Worm (Caenorhabditis elegans) whole organism, L1 larva: ENCODE results near the gene srh-212.
A peak's percentile ranks its signal among the peaks of the same experiment; 100 is the strongest.
"Not testable (repeated sequence)": the region's sequence is repeated elsewhere in the genome, so short reads cannot be mapped to it uniquely, and the experiment has no call there.

ENCODE experiments used
- C04F5.9 ChIP-seq: sonication (generic microtip); optimal IDR thresholded peaks from 2 replicates; lab custom pipeline; 2016; ENCODE audit warnings: missing genetic modification characterization, missing compliant biosample characterization
- F16B12.6 ChIP-seq: fragments of 150-350 bp; optimal IDR thresholded peaks from 2 replicates; lab custom pipeline; 2014; ENCODE audit warnings: missing biosample characterization, missing genetic modification characterization
- alr-1 ChIP-seq: fragments of 200-800 bp; sonication (Bioruptor generic); optimal IDR thresholded peaks from 2 replicates; lab custom pipeline; 2018; ENCODE audit warnings: borderline replicate concordance, mild to moderate bottlenecking, missing genetic modification characterization, missing compliant biosample characterization
- aly-2 ChIP-seq: fragments of 150-350 bp; optimal IDR thresholded peaks from 2 replicates; lab custom pipeline; 2014; ENCODE audit warnings: missing biosample characterization, missing genetic modification characterization
- ceh-63 ChIP-seq: fragments of 200-800 bp; sonication (Bioruptor generic); optimal IDR thresholded peaks from 2 replicates; lab custom pipeline; 2018; ENCODE audit warnings: mild to moderate bottlenecking, missing genetic modification characterization, missing compliant biosample characterization
- ceh-8 ChIP-seq: fragments of 200-800 bp; sonication (Bioruptor generic); optimal IDR thresholded peaks from 2 replicates; lab custom pipeline; 2018; ENCODE audit warnings: mild to moderate bottlenecking, missing genetic modification characterization, moderate library complexity, missing compliant biosample characterization
- ceh-82 ChIP-seq, 3 experiments: fragments of 150-350 bp in 1 of 3; sonication (generic microtip) in 2 of 3; optimal IDR thresholded peaks; 2 replicates each; lab custom pipeline; 2014 to 2017; ENCODE audit warnings: missing biosample characterization in 3 of 3, missing genetic modification characterization in 3 of 3
- dpl-1 ChIP-seq, 3 experiments: fragments of 150-350 bp in 2 of 3; sonication (generic microtip) in 1 of 3; optimal IDR thresholded peaks; 2 replicates each; lab custom pipeline; 2014 to 2017; ENCODE audit warnings: missing biosample characterization in 3 of 3, missing genetic modification characterization in 3 of 3, missing genetic modification reagents in 3 of 3
- dsc-1 ChIP-seq: sonication (generic microtip); optimal IDR thresholded peaks from 2 replicates; lab custom pipeline; 2016; ENCODE audit warnings: mild to moderate bottlenecking, missing genetic modification characterization, missing compliant biosample characterization
- efl-1 ChIP-seq, 4 experiments: fragments of 150-350 bp; optimal IDR thresholded peaks in 3 of 4; peaks in 1 of 4; 1 replicate in 1 of 4; 2 replicates in 3 of 4; lab custom pipeline; 2014; ENCODE audit warnings: missing biosample characterization in 2 of 4, missing genetic modification characterization in 2 of 4, missing genetic modification reagents in 2 of 4
- egl-27 ChIP-seq, 2 experiments: fragments of 150-350 bp in 1 of 2; sonication (generic microtip); optimal IDR thresholded peaks; 3 replicates each; lab custom pipeline; 2017 to 2018; ENCODE audit warnings: missing biosample characterization in 2 of 2, missing genetic modification characterization in 2 of 2, missing genetic modification reagents in 2 of 2
- elt-3 ChIP-seq, 6 experiments: fragments of 150-350 bp in 1 of 6; sonication (generic microtip); optimal IDR thresholded peaks; 2 replicates each; lab custom pipeline; 2017 to 2018; ENCODE audit warnings: missing biosample characterization in 6 of 6, missing genetic modification characterization in 6 of 6, inconsistent platforms in 1 of 6
- fkh-8 ChIP-seq: sonication (generic microtip); optimal IDR thresholded peaks from 2 replicates; lab custom pipeline; 2016; ENCODE audit warnings: mild to moderate bottlenecking, missing genetic modification characterization, missing compliant biosample characterization
- fos-1 ChIP-seq: fragments of 150-350 bp; optimal IDR thresholded peaks from 2 replicates; lab custom pipeline; 2014; ENCODE audit warnings: missing biosample characterization, missing genetic modification characterization
- jun-1 ChIP-seq: fragments of 150-350 bp; optimal IDR thresholded peaks from 2 replicates; lab custom pipeline; 2014; ENCODE audit warnings: missing biosample characterization, missing genetic modification reagents, missing genetic modification characterization
- lin-13 ChIP-seq: fragments of 150-350 bp; optimal IDR thresholded peaks from 2 replicates; lab custom pipeline; 2014; ENCODE audit warnings: missing biosample characterization, missing genetic modification reagents, missing genetic modification characterization
- lin-14 ChIP-seq: fragments of 200-800 bp; sonication (Bioruptor generic); optimal IDR thresholded peaks from 2 replicates; lab custom pipeline; 2018; ENCODE audit warnings: mild to moderate bottlenecking, missing genetic modification characterization, moderate library complexity, missing compliant biosample characterization
- lin-35 ChIP-seq, 2 experiments: fragments of 150-350 bp; optimal IDR thresholded peaks; 2 replicates each; lab custom pipeline; 2014; ENCODE audit warnings: missing biosample characterization in 2 of 2, missing genetic modification characterization in 2 of 2, missing genetic modification reagents in 2 of 2
- lir-3 ChIP-seq: sonication (generic microtip); optimal IDR thresholded peaks from 2 replicates; lab custom pipeline; 2016; ENCODE audit warnings: mild to moderate bottlenecking, missing genetic modification characterization, moderate library complexity, missing compliant biosample characterization; ENCODE audit not compliant: poor library complexity
- lsy-2 ChIP-seq, 2 experiments: fragments of 150-350 bp; optimal IDR thresholded peaks; 2 replicates each; lab custom pipeline; 2014; ENCODE audit warnings: missing biosample characterization in 2 of 2, missing genetic modification characterization in 2 of 2
- mdl-1 ChIP-seq, 2 experiments: fragments of 150-350 bp; optimal IDR thresholded peaks; 2 replicates each; lab custom pipeline; 2014 to 2017; ENCODE audit warnings: missing biosample characterization in 2 of 2, missing genetic modification characterization in 2 of 2, inconsistent platforms in 1 of 2
- mef-2 ChIP-seq: fragments of 150-350 bp; optimal IDR thresholded peaks from 2 replicates; lab custom pipeline; 2014; ENCODE audit warnings: missing biosample characterization, missing genetic modification characterization
- nhr-76 ChIP-seq: sonication (generic microtip); optimal IDR thresholded peaks from 2 replicates; lab custom pipeline; 2017; ENCODE audit warnings: missing biosample characterization, missing genetic modification characterization
- pag-3 ChIP-seq: sonication (generic microtip); optimal IDR thresholded peaks from 2 replicates; lab custom pipeline; 2017; ENCODE audit warnings: missing genetic modification characterization, mild to moderate bottlenecking, missing compliant biosample characterization, antibody characterized with exemption, borderline replicate concordance; ENCODE audit not compliant: insufficient read depth
- rnt-1 ChIP-seq: sonication (generic microtip); optimal IDR thresholded peaks from 2 replicates; lab custom pipeline; 2016; ENCODE audit warnings: mild to moderate bottlenecking, missing genetic modification characterization, moderate library complexity, missing compliant biosample characterization
- tbx-2 ChIP-seq: sonication (generic microtip); optimal IDR thresholded peaks from 2 replicates; lab custom pipeline; 2016; ENCODE audit warnings: missing genetic modification characterization, missing compliant biosample characterization
- unc-130 ChIP-seq: fragments of 150-350 bp; optimal IDR thresholded peaks from 2 replicates; lab custom pipeline; 2017; ENCODE audit warnings: missing biosample characterization, missing genetic modification characterization, inconsistent platforms
- unc-30 ChIP-seq: sonication (generic microtip); optimal IDR thresholded peaks from 2 replicates; lab custom pipeline; 2017; ENCODE audit warnings: missing biosample characterization, missing genetic modification characterization
- unc-86 ChIP-seq: sonication (generic microtip); optimal IDR thresholded peaks from 2 replicates; lab custom pipeline; 2016; ENCODE audit warnings: missing genetic modification characterization, missing compliant biosample characterization
- zag-1 ChIP-seq: fragments of 150-350 bp; optimal IDR thresholded peaks from 2 replicates; lab custom pipeline; 2014; ENCODE audit warnings: missing biosample characterization, missing genetic modification characterization
- ztf-11 ChIP-seq, 2 experiments: sonication (generic microtip); optimal IDR thresholded peaks; 2 replicates each; lab custom pipeline; 2016 to 2017; ENCODE audit warnings: missing genetic modification characterization in 2 of 2, missing biosample characterization in 1 of 2, missing compliant biosample characterization in 1 of 2

srh-212 gene

DNA sequence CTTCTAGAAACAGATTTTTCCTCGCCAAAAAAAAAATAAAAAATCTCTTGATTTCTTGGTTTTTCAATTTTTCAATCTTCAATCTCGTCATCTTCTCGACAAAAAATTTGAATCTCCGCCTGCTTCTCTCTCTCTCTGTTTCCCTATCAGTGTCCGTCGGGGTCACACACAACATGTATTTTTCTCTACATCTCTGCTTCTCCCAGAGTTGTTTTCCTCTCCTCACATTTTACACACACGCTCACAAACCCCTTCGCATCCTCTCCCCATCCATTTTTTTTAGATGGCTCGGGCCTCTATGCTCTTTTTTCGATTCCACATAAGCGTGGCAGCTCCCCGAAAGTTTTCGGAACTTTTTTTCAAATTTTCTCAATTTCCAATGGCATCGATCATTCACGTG lies 17.2 kb downstream of the srh-212 start (continued):
- TF ChIP-seq jun-1 (tag; lab: Kevin White, UChicago) (no peak), fos-1 (peak; percentile 42), lsy-2 (tag; optimal IDR thresholded peaks at IDR 0.05; lab: Kevin White, UChicago) (peak; percentile 42 to 64)

DNA sequence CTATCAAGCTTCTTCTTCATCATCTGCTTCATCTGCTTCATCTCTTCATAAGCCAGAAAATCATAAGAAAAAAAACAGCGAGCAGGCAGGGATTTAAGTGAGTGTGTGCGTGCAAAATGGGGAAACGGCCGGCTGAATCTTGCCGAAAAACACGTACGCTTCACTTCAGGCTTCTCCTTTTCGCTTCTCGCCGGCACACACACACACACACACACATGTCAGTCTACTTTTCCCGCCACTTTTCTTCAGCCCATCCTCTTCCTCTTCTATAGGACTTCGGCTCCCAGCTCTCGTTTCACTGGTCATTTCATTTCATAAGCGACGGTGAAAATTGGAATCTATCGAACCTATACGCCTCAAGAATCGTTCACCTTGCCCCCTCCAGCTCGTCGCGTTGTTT lies 17.7 kb downstream of the srh-212 start:
- TF ChIP-seq tbx-2 (tag; lab: Kevin White, UChicago) (no peak), efl-1 (optimal IDR thresholded peaks at IDR 0.05; lab: Kevin White, UChicago) (no peak), efl-1 (GFP tag; optimal IDR thresholded peaks at IDR 0.05 in 1 of 2; lab: Kevin White, UChicago) (peak in 1 of 2 experiments; percentile 88), dpl-1 (GFP tag; optimal IDR thresholded peaks at IDR 0.05; lab: Kevin White, UChicago) (peak in 1 of 3 experiments; percentile 11), ceh-8 (GFP tag; lab: Kevin White, UChicago) (no peak), ztf-11 (tag; optimal IDR thresholded peaks at IDR 0.05; lab: Kevin White, UChicago) (no peak), dsc-1 (tag; lab: Kevin White, UChicago) (peak; percentile 6), aly-2 (tag; lab: Kevin White, UChicago) (no peak), fkh-8 (tag; lab: Kevin White, UChicago) (peak; percentile 27), mdl-1 (tag; optimal IDR thresholded peaks at IDR 0.05; lab: Kevin White, UChicago) (no peak), lin-14 (GFP tag; lab: Kevin White, UChicago) (peak; percentile 29)

DNA sequence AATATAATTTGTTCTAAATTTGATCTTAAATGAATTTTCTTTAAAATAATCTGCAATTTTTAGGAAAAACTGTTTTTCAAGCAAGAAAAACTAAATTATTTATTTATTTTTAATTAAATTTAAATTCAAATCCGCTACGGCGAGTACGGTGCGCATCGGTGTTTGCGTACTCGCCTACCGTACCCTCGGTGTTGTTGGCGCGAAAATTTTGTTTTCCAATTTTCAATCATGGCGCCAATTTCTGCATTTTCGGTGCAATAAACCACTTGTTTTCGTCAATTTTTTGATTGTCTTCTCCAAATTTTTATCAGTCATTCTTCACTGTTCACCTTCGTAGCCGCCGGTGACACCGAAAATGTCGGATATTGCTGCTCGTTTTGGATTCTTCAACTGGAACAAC lies 18.1 kb downstream of the srh-212 start, which contains the start of gene pygl-1:
Gene pygl-1 (plus strand): TSS at position 211 of the 400 bp plus-strand sequence.
- TF ChIP-seq elt-3 (tag; optimal IDR thresholded peaks at IDR 0.05; lab: Kevin White, UChicago) (no peak), lin-35 (GFP tag; optimal IDR thresholded peaks at IDR 0.05; lab: Kevin White, UChicago) (peak; percentile 6 to 54), unc-30 (tag; lab: Kevin White, UChicago) (no peak), efl-1 (optimal IDR thresholded peaks at IDR 0.05; lab: Kevin White, UChicago) (peak; percentile 46 to 73), efl-1 (GFP tag; optimal IDR thresholded peaks at IDR 0.05 in 1 of 2; lab: Kevin White, UChicago) (peak; percentile 64 to 90), ceh-63 (GFP tag; lab: Kevin White, UChicago) (no peak), dpl-1 (GFP tag; optimal IDR thresholded peaks at IDR 0.05; lab: Kevin White, UChicago) (peak in 2 of 3 experiments; percentile 24 to 70), F16B12.6 (tag; lab: Kevin White, UChicago) (peak; percentile 32), lsy-2 (tag; optimal IDR thresholded peaks at IDR 0.05; lab: Kevin White, UChicago) (peak; percentile 64 to 92)

DNA sequence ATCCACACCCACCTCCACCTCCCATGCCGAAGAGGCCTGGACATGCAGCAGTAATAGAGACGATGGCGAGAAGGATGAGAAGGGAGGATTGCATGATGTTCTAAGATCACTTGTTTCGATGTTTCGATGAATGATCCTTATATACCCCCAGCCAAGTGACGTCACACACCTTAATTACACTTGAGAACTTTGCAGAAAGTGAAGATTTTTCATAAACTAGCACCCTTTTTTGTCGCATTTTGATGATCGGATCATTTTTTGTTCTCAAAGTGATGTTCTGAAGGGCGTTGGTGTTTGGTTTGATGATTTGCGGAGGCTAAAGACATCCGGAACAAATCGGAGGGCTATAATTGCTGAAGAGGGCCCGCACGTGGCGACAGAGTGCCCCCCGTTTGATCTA lies 21.2 kb downstream of the srh-212 start, which contains the start of gene grl-27:
Gene grl-27 (minus strand): TSS at position 101 of the 400 bp plus-strand sequence.
- TF ChIP-seq mdl-1 (tag; optimal IDR thresholded peaks at IDR 0.05; lab: Kevin White, UChicago) (no peak), mef-2 (tag; lab: Kevin White, UChicago) (no peak), unc-86 (tag; lab: Kevin White, UChicago) (no peak), alr-1 (no peak), aly-2 (tag; lab: Kevin White, UChicago) (no peak), lir-3 (tag; lab: Kevin White, UChicago) (no peak), zag-1 (tag; lab: Kevin White, UChicago) (no peak), fkh-8 (tag; lab: Kevin White, UChicago) (no peak), fos-1 (no peak), C04F5.9 (tag; lab: Kevin White, UChicago) (no peak), lin-13 (GFP tag; lab: Kevin White, UChicago) (no peak), egl-27 (tag; optimal IDR thresholded peaks at IDR 0.05; lab: Kevin White, UChicago) (no peak), unc-130 (tag; lab: Kevin White, UChicago) (no peak), rnt-1 (tag; lab: Kevin White, UChicago) (no peak), ceh-82 (tag; optimal IDR thresholded peaks at IDR 0.05; lab: Kevin White, UChicago) (no peak), pag-3 (tag; lab: Kevin White, UChicago) (no peak)

DNA sequence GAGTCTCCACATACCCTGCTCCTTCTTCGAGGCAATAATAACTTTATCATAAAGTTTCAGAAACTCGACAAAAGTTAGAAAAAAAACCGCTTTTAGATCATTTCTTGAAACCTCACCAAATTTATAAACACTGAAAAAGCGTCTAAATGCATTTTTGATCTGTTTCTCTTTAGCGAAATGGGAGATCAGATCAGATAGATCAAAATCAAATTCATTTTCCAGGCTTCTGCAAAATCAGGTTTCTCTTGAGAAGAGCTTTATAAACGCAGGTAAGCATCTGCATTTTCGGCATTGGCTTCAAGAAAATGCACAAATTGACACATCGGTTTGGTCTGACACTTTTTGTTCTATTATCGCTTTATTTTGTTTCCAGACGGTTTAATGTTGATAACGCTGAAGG lies 24.5 kb downstream of the srh-212 start, which contains the start of gene F40C5.1:
Gene F40C5.1 (plus strand): TSS at position 301 of the 400 bp plus-strand sequence.
- not testable (repeated sequence) for TF ChIP-seq alr-1; mdl-1 (tag; optimal IDR thresholded peaks at IDR 0.05; lab: Kevin White, UChicago); nhr-76
- TF ChIP-seq, all 84 proteins: peak for 0; not testable (repeated sequence) for 84
